Worm (Caenorhabditis elegans) whole organism, L4 larva: Measurements from ENCODE around the gene magi-1.

Experiments
- Y75B8A.6 ChIP-seq: fragments of 200-800 bp; sonication (Bioruptor generic); IDR thresholded peaks from 2 replicates; pipeline ENCODE4 v1.3.6; 2022; ENCODE audit warnings: missing genetic modification reagents, missing genetic modification characterization, missing compliant biosample characterization
- aha-1 ChIP-seq: fragments of 150-350 bp; peaks from one replicate; lab custom pipeline; 2014; ENCODE audit warnings: missing biosample characterization, missing genetic modification characterization
- skn-1 ChIP-seq: fragments of 150-350 bp; optimal IDR thresholded peaks from 2 replicates; lab custom pipeline; 2014; ENCODE audit warnings: missing biosample characterization, missing genetic modification characterization
- zip-11 ChIP-seq: fragments of 200-800 bp; sonication (Bioruptor generic); IDR thresholded peaks from 2 replicates; pipeline ENCODE4 v1.3.6; 2022; ENCODE audit warnings: missing genetic modification characterization, missing compliant biosample characterization
- ztf-11 ChIP-seq: fragments of 150-350 bp; optimal IDR thresholded peaks from 2 replicates; lab custom pipeline; 2014; ENCODE audit warnings: missing biosample characterization, missing genetic modification characterization

ce11 chrIV:11700752-11701151, 14.1 kb upstream of the magi-1 start, which contains the start of gene dpy-20:
- TF ChIP-seq Y75B8A.6 = no peak
- TF ChIP-seq skn-1 (tag; lab: Kevin White, UChicago) = no peak
- TF ChIP-seq ztf-11 (tag; lab: Kevin White, UChicago) = no peak
- no peak for TF ChIP-seq zip-11 (GFP tag; lab: Robert Waterston, UW)
- no peak for TF ChIP-seq aha-1 (tag; lab: Kevin White, UChicago)
